Fruit fly (Drosophila melanogaster) whole organism, wandering third instar larva: Measurements from ENCODE around the gene Pglym78.

ENCODE experiments used
- Abd-B ChIP-seq: fragments of >200 bp; optimal IDR thresholded peaks from 2 replicates; lab custom pipeline; 2017; ENCODE audit warnings: missing biosample characterization, missing genetic modification characterization
- CG9705 ChIP-seq: fragments of 200-800 bp; sonication (Bioruptor generic); optimal IDR thresholded peaks from 2 replicates; lab custom pipeline; 2018; ENCODE audit warnings: missing biosample characterization, mild to moderate bottlenecking, missing genetic modification characterization
- CrebA ChIP-seq: fragments of 200-800 bp; sonication (Bioruptor generic); optimal IDR thresholded peaks from 2 replicates; lab custom pipeline; 2016; ENCODE audit warnings: missing biosample characterization, mild to moderate bottlenecking, missing genetic modification characterization, borderline replicate concordance
- Mio ChIP-seq: sonication (Bioruptor generic); optimal IDR thresholded peaks from 2 replicates; lab custom pipeline; 2016; ENCODE audit warnings: missing biosample characterization, missing genetic modification characterization
- Myc ChIP-seq: fragments of >200 bp; optimal IDR thresholded peaks from 2 replicates; lab custom pipeline; 2017
- Rel ChIP-seq, 2 experiments: fragments of 200-800 bp; sonication (Bioruptor generic) in 1 of 2; optimal IDR thresholded peaks; 2 replicates in 1 of 2; 3 replicates in 1 of 2; lab custom pipeline; 2016 to 2019; ENCODE audit warnings: mild to moderate bottlenecking in 2 of 2, missing biosample characterization in 2 of 2, missing genetic modification characterization in 2 of 2, moderate library complexity in 1 of 2
- ey ChIP-seq: fragments of 200-800 bp; sonication (Bioruptor generic); optimal IDR thresholded peaks from 2 replicates; lab custom pipeline; 2016; ENCODE audit warnings: missing biosample characterization, missing genetic modification characterization
- fru ChIP-seq: fragments of 200-800 bp; sonication (Bioruptor generic); optimal IDR thresholded peaks from 3 replicates; lab custom pipeline; 2016; ENCODE audit warnings: missing biosample characterization, mild to moderate bottlenecking, missing genetic modification characterization
- sv ChIP-seq: fragments of 200-800 bp; sonication (Bioruptor generic); optimal IDR thresholded peaks from 3 replicates; lab custom pipeline; 2016; ENCODE audit warnings: missing biosample characterization, missing genetic modification characterization
- tai ChIP-seq: sonication (Bioruptor generic); optimal IDR thresholded peaks from 2 replicates; lab custom pipeline; 2016; ENCODE audit warnings: missing biosample characterization, missing genetic modification characterization
- usp ChIP-seq: fragments of >200 bp; optimal IDR thresholded peaks from 2 replicates; lab custom pipeline; 2017; ENCODE audit warnings: missing biosample characterization, missing genetic modification characterization

DNA sequence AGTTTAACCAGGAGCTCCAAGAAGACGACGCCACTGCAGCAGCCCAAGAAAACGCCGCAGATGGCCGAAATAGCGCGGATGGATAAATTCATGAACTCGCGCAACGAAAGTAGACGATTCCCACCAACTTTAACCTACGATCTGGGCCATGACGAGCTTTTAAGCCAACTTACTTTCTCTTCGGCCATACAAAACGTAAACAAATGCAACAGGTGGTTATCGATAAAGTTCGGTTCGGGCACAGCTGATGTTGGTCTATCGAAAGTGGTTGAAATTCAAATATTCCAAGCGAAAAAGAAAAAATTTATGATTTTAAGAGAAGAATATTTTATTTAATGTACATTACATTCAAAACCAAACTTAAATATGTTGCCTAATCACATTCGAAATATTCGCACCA, 1.3 kb upstream of the Pglym78 start, which contains the start of gene CG14511:
- TF ChIP-seq usp (GFP tag; lab: Kevin White, UChicago) (no peak), tai (no peak), ey (GFP tag; lab: Kevin White, UChicago) (no peak), Rel (GFP tag; optimal IDR thresholded peaks at IDR 0.05; lab: Kevin White, UChicago) (no peak), Rel (tag; optimal IDR thresholded peaks at IDR 0.05; lab: Kevin White, UChicago) (no peak), CrebA (GFP tag; lab: Kevin White, UChicago) (no peak), fru (GFP tag; lab: Kevin White, UChicago) (no peak), CG9705 (GFP tag; lab: Kevin White, UChicago) (no peak), Abd-B (GFP tag; lab: Kevin White, UChicago) (no peak), Myc (lab: Kevin White, UChicago) (no peak), Mio (no peak), sv (no peak)
